Worm (Caenorhabditis elegans): ENCODE measurements around the gene Y43F4A.4.

Gene Y43F4A.4

DNA sequence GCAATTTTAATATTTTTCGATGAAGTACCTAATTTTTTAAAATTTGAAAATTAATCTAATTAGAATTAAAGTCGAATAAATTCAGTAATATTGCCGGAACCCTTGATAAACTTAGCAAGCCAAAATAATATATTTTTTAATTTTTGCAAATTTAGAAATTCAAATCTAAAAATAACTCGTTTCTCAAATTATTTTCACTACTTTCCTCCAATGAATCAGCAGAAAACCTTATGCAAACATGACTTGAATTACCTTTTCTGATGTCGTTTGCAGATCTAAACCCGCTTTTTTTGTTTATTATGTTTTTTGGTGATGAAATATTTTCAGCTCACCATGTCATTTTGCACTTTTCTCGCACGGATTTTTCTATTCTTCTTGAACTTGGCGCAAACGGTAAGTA, 33.0 kb upstream of the Y43F4A.4 start, which contains the start of gene tsp-3:
tsp-3 (plus strand) TSS at position 301 of the 400 bp plus-strand sequence.
- no peak for TF ChIP-seq F37B4.10 (GFP tag; IDR thresholded peaks at IDR 0.05)
- TF ChIP-seq nhr-80 (tag; optimal IDR thresholded peaks at IDR 0.05): no peak
- TF ChIP-seq dpff-1 (tag; optimal IDR thresholded peaks at IDR 0.05): no peak
- TF ChIP-seq aptf-2 (GFP tag; conservative IDR thresholded peaks at IDR 0.05): no peak
- no peak for TF ChIP-seq madf-10 (tag; optimal IDR thresholded peaks at IDR 0.05)
- no peak for TF ChIP-seq Y53F4B.3 (GFP tag; IDR thresholded peaks at IDR 0.05)
- no peak for TF ChIP-seq die-1 (tag; optimal IDR thresholded peaks at IDR 0.05)
- TF ChIP-seq F10E7.11 (tag; optimal IDR thresholded peaks at IDR 0.05): no peak
- TF ChIP-seq F55B11.4 (tag; optimal IDR thresholded peaks at IDR 0.05; ENCODE audit: borderline replicate concordance, insufficient read depth): no peak
- TF ChIP-seq dox-1 (GFP tag; IDR thresholded peaks at IDR 0.05): no peak
- TF ChIP-seq hmg-1.2 (GFP tag; IDR thresholded peaks at IDR 0.05): no peak
- TF ChIP-seq rcor-1 (GFP tag; IDR thresholded peaks at IDR 0.05): no peak
- no peak for TF ChIP-seq cebp-2 (GFP tag; IDR thresholded peaks at IDR 0.05)
- TF ChIP-seq B0019.2 (GFP tag; conservative IDR thresholded peaks at IDR 0.05): no peak
- TF ChIP-seq ZK185.1 (tag; optimal IDR thresholded peaks at IDR 0.05; ENCODE audit: poor library complexity, severe bottlenecking): no peak

ce11 chrIII:13213111-13213510, 32.3 kb upstream of the Y43F4A.4 start:
- TF ChIP-seq B0336.3 (GFP tag; IDR thresholded peaks at IDR 0.05) (no peak), hmg-20 (GFP tag; IDR thresholded peaks at IDR 0.05) (no peak), B0261.1 (tag; optimal IDR thresholded peaks at IDR 0.05) (no peak), B0035.1 (tag; optimal IDR thresholded peaks at IDR 0.05) (no peak)

- TF ChIP-seq lin-26 (GFP tag; IDR thresholded peaks at IDR 0.05) (no peak), unc-62 (GFP tag; optimal IDR thresholded peaks at IDR 0.05) (no peak), F57A8.1 (GFP tag; optimal IDR thresholded peaks at IDR 0.05) (no peak), tbx-9 (tag; optimal IDR thresholded peaks at IDR 0.05; ENCODE audit: borderline replicate concordance) (no peak), madf-10 (tag; optimal IDR thresholded peaks at IDR 0.05) (no peak), sea-2 (GFP tag; IDR thresholded peaks at IDR 0.05) (no peak), ekl-4 (GFP tag; IDR thresholded peaks at IDR 0.05) (no peak), ets-4 (GFP tag; optimal IDR thresholded peaks at IDR 0.05) (no peak), chd-7 (tag; optimal IDR thresholded peaks at IDR 0.05) (no peak), fkh-3 (tag; optimal IDR thresholded peaks at IDR 0.05) (no peak), cebp-2 (GFP tag; IDR thresholded peaks at IDR 0.05) (no peak), cebp-1 (GFP tag; IDR thresholded peaks at IDR 0.05) (no peak), cebp-1 (tag; optimal IDR thresholded peaks at IDR 0.05) (no peak), Y53F4B.3 (GFP tag; IDR thresholded peaks at IDR 0.05) (no peak), F23B12.7 (tag; optimal IDR thresholded peaks at IDR 0.05; ENCODE audit: insufficient read depth) (no peak), hlh-12 (tag; optimal IDR thresholded peaks at IDR 0.05) (no peak), K12H6.12 (tag; optimal IDR thresholded peaks at IDR 0.05) (no peak)
These were observed 29.7 kb upstream of the Y43F4A.4 start for ce11 chrIII:13215682-13216081.

DNA sequence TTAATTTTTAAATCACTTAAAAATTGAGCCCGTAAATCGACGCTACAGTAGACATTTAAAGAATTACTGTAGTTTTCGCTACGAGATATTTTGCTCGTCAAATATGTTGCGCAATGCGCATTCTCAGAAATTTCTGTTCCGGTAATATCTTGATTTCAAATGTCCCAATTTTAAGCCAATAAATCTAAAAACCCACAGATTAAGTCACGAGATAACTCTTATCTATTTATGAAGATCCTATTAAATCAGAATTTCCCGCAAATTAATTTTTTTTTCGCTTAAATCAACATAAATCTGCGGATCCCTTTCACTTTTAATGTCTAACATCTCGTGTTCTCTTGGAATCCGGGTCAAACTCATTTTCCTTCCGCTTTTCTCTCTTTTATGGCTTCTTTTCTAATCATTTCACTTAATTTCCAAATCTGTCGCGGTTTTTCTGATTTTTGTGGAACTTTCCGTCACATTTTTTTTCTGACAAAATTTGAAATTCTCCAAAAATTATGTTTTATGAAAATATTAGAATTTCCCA, 28.8 kb upstream of the Y43F4A.4 start:
- TF ChIP-seq ceh-58 (GFP tag; IDR thresholded peaks at IDR 0.05): no peak
- TF ChIP-seq hsf-1 (GFP tag; IDR thresholded peaks at IDR 0.05): no peak
- TF ChIP-seq mel-28 (tag; optimal IDR thresholded peaks at IDR 0.05; ENCODE audit: borderline replicate concordance): no peak
- no peak for TF ChIP-seq rpc-1 (optimal IDR thresholded peaks at IDR 0.05)
- no peak for TF ChIP-seq rpc-1 (tag; optimal IDR thresholded peaks at IDR 0.05)
- no peak for TF ChIP-seq nfyb-1 (GFP tag; IDR thresholded peaks at IDR 0.05)
- no peak for TF ChIP-seq efl-1 (GFP tag; optimal IDR thresholded peaks at IDR 0.05)
- no peak for TF ChIP-seq hlh-26 (GFP tag; conservative IDR thresholded peaks at IDR 0.05)
- TF ChIP-seq ama-1 (optimal IDR thresholded peaks at IDR 0.05): no peak
- TF ChIP-seq ama-1 (GFP tag; optimal IDR thresholded peaks at IDR 0.05): no peak
- no peak for TF ChIP-seq ztf-22 (GFP tag; optimal IDR thresholded peaks at IDR 0.05)
- TF ChIP-seq ztf-25 (GFP tag; IDR thresholded peaks at IDR 0.05): no peak
- TF ChIP-seq B0019.2 (GFP tag; conservative IDR thresholded peaks at IDR 0.05): no peak
- TF ChIP-seq die-1 (tag; optimal IDR thresholded peaks at IDR 0.05): no peak
- TF ChIP-seq pbrm-1 (GFP tag; IDR thresholded peaks at IDR 0.05): no peak
- no peak for TF ChIP-seq fkh-3 (tag; optimal IDR thresholded peaks at IDR 0.05)
